Worm (Caenorhabditis elegans): ENCODE measurements around the gene chmp-7.
A peak's percentile ranks its signal among the peaks of the same experiment; 100 is the strongest.

Gene chmp-7

DNA sequence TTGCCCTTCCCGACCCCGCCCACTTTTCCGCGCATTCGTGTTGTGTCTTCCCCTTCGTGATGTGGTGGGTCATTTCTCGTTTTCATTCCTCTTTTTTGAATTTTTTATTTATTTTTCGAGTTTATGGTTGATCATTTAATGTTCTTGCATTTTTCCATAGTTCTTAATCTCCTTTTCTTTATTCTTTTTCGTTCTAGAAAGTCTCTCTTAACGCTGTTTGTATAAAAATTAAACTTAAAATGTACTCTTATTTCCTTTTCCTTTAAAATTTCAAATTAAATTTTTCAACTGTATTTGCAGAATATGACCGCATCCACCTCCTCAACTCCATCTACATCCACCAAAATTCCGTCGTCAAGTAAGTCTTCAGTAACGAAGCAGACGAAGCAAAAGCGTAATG lies 31.5 kb downstream of the chmp-7 start, which contains the start of gene hlh-3:
hlh-3 (plus strand) TSS at position 301 of the 400 bp plus-strand sequence.
- no peak for TF ChIP-seq madf-8 (GFP tag; conservative IDR thresholded peaks at IDR 0.05)
- TF ChIP-seq T26A5.8 (tag; optimal IDR thresholded peaks at IDR 0.05): no peak
- no peak for TF ChIP-seq sea-2 (GFP tag; IDR thresholded peaks at IDR 0.05)
- no peak for TF ChIP-seq die-1 (tag; optimal IDR thresholded peaks at IDR 0.05)
- no peak for TF ChIP-seq B0261.1 (tag; optimal IDR thresholded peaks at IDR 0.05)
- TF ChIP-seq hmg-1.2 (GFP tag; IDR thresholded peaks at IDR 0.05): no peak
- TF ChIP-seq snpc-1.3 (tag; optimal IDR thresholded peaks at IDR 0.05; ENCODE audit: insufficient read depth): no peak
- no peak for TF ChIP-seq tlf-1 (GFP tag; optimal IDR thresholded peaks at IDR 0.05)
- no peak for TF ChIP-seq F23B12.7 (tag; optimal IDR thresholded peaks at IDR 0.05; ENCODE audit: insufficient read depth)
- no peak for TF ChIP-seq ekl-4 (GFP tag; IDR thresholded peaks at IDR 0.05)
- TF ChIP-seq bed-2 (GFP tag; IDR thresholded peaks at IDR 0.05): no peak
- no peak for TF ChIP-seq pbrm-1 (GFP tag; IDR thresholded peaks at IDR 0.05)
- no peak for TF ChIP-seq nhr-120 (GFP tag; IDR thresholded peaks at IDR 0.05)
- no peak for TF ChIP-seq snpc-1.1 (tag; optimal IDR thresholded peaks at IDR 0.05; ENCODE audit: insufficient read depth)
- TF ChIP-seq ceh-91 (GFP tag; IDR thresholded peaks at IDR 0.05): no peak
- TF ChIP-seq F57A8.1 (GFP tag; optimal IDR thresholded peaks at IDR 0.05): no peak

- TF ChIP-seq ZK185.1 (tag; optimal IDR thresholded peaks at IDR 0.05; ENCODE audit: poor library complexity, severe bottlenecking) (no peak), ceh-27 (GFP tag; optimal IDR thresholded peaks at IDR 0.05) (no peak), nhr-120 (GFP tag; IDR thresholded peaks at IDR 0.05) (no peak), F49E8.2 (tag; optimal IDR thresholded peaks at IDR 0.05; ENCODE audit: insufficient read depth) (no peak), let-607 (tag; optimal IDR thresholded peaks at IDR 0.05) (no peak), Y67H2A.10 (GFP tag; conservative IDR thresholded peaks at IDR 0.05) (no peak), Y53G8AR.9 (GFP tag; conservative IDR thresholded peaks at IDR 0.05) (no peak), somi-1 (GFP tag; optimal IDR thresholded peaks at IDR 0.05) (no peak), nhr-80 (tag; optimal IDR thresholded peaks at IDR 0.05) (peak; percentile 80)
Measured at ce11 chrII:9092910-9093309, 38.1 kb downstream of the chmp-7 start.

DNA sequence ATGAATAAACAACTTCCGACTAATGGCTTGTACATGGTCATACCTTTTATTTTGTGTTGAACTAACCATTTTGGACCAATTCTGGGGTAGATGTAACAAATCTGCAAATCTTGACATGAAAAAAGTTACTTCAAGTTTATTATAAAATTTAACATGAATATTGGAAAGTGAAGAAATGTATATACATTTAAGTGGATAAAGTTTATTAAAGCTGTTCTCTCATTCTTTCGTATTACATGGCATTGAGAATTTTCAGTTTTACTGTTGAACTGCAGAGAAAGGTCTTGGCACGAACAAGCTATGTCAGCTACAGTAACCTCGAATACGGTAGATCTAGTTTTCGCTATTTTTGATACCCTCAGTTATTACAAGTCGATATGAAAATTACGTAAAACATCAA lies 38.8 kb downstream of the chmp-7 start, which contains the start of gene C07H4.1:
C07H4.1 (minus strand) TSS at position 101 of the 400 bp plus-strand sequence.
- TF ChIP-seq rpc-1 (optimal IDR thresholded peaks at IDR 0.05) (no peak), rpc-1 (tag; optimal IDR thresholded peaks at IDR 0.05) (no peak), tlf-1 (GFP tag; optimal IDR thresholded peaks at IDR 0.05) (no peak), ceh-27 (GFP tag; optimal IDR thresholded peaks at IDR 0.05) (no peak)

DNA sequence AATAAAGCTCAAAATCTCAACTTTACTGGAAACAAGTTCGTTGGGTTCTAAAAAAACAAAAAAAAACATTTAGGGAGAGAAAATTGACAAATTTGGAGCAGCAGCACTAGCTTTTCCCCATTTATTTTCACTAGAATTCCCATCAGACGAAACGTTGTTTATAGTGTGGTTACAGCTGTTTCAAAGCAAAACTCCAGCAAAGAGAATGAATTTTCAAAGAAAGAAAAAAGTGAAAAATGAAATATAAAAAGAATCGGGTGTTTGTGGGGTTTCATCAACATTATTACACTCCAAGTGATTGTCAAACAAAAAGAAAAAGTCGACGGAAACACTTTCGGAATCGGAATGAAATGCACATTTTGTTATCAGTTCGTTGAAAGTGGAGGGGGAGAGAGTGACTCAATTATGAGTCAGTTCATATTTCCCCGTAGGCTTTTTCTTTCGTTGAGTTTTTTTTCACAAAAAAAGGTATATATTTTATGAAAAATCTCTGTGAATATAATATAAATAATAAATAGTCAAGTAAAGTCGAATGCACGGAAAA lies 39.5 kb downstream of the chmp-7 start:
- TF ChIP-seq egrh-3 (GFP tag; IDR thresholded peaks at IDR 0.05): no peak
- peak; percentile 80 for TF ChIP-seq nhr-80 (tag; optimal IDR thresholded peaks at IDR 0.05)
- no peak for TF ChIP-seq nhr-179 (tag; optimal IDR thresholded peaks at IDR 0.05)
- peak; percentile 0 for TF ChIP-seq ztf-18 (tag; optimal IDR thresholded peaks at IDR 0.05)
- TF ChIP-seq mcd-1 (GFP tag; IDR thresholded peaks at IDR 0.05): no peak
- TF ChIP-seq F57C9.4 (tag; optimal IDR thresholded peaks at IDR 0.05): no peak
- TF ChIP-seq ztf-3 (GFP tag; optimal IDR thresholded peaks at IDR 0.05): no peak
- TF ChIP-seq snpc-4 (GFP tag; optimal IDR thresholded peaks at IDR 0.05): no peak
- no peak for TF ChIP-seq snpc-4 (tag; optimal IDR thresholded peaks at IDR 0.05)
- TF ChIP-seq zim-3 (tag; optimal IDR thresholded peaks at IDR 0.05): no peak
- no peak for TF ChIP-seq B0336.3 (GFP tag; IDR thresholded peaks at IDR 0.05)
